Worm (Caenorhabditis elegans): ENCODE measurements around the gene acn-1.

Gene acn-1

DNA sequence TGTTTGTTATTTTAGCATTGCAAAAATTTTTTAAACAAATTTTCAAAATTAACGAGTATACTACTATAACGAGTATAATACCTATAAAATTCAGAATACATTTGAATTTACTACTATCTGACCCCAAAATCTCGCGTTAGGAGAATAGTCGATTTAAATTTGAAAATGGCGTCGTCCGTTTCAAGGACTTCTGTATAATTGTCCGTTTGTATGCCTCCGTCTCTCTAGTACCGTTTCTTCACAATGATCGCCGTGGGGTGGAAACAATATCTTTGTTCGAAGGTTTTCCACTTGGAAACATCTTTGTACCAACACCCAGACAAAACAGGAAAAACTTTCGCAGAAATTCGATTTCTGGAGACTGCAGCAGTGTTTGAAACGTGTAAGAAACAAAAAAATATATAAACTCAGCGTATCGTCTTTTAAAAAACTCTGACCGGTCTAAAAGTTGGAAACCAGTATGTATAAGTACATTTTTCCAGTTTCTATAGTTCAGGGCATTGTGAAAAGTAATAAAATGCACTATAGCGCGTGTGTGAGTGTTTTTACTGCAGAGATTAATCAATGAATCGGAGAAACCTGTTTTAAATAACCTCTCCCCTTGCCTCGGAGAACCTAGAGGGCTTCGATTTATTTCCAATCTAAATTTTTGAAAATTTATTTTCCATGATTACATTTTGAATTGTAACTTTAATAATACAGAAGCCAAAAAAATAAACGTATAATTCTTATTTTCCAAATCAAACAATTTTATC is 41.0 kb upstream of the acn-1 start (continued):
- TF ChIP-seq ceh-88 (GFP tag; IDR thresholded peaks at IDR 0.05) (no peak), tlp-1 (tag; optimal IDR thresholded peaks at IDR 0.05) (no peak), nhr-11 (tag; optimal IDR thresholded peaks at IDR 0.05) (no peak), dsc-1 (tag; optimal IDR thresholded peaks at IDR 0.05) (peak; percentile 63), jun-1 (tag; optimal IDR thresholded peaks at IDR 0.05) (no peak), F16B12.6 (tag; optimal IDR thresholded peaks at IDR 0.05) (no peak), C16A3.4 (tag; optimal IDR thresholded peaks at IDR 0.05) (peak; percentile 22), sox-4 (tag; optimal IDR thresholded peaks at IDR 0.05) (no peak), nhr-71 (tag; optimal IDR thresholded peaks at IDR 0.05) (peak; percentile 5), ceh-8 (GFP tag; optimal IDR thresholded peaks at IDR 0.05) (no peak), C34B4.2 (tag; optimal IDR thresholded peaks at IDR 0.05) (no peak), tbx-2 (tag; optimal IDR thresholded peaks at IDR 0.05) (no peak), hpl-2 (GFP tag; optimal IDR thresholded peaks at IDR 0.05) (no peak), nhr-19 (GFP tag; conservative IDR thresholded peaks at IDR 0.05) (no peak), mep-1 (tag; optimal IDR thresholded peaks at IDR 0.05) (peak; percentile 54)

DNA sequence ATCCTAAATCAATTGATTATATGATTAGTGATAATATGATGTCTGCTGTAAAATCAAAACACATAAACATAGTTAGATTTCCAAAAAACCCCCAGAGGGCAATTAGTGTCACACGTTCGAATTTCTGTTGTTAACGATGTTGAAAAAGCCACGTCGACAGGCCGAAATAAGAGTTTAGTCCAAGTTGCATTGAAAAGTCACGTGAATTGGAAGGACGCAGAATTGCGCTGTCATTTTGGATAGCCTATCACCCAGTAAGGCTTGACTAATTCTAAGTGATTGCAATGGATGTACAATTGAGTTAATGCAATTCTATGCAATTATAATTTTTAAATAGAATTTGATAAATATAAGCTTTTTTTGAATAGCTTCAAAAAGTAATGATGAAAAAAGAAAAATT is 38.7 kb upstream of the acn-1 start:
- TF ChIP-seq mdl-1 (tag; optimal IDR thresholded peaks at IDR 0.05) (peak in 1 of 2 experiments; percentile 15), mep-1 (tag; optimal IDR thresholded peaks at IDR 0.05) (no peak), unc-130 (tag; optimal IDR thresholded peaks at IDR 0.05) (peak; percentile 24), nhr-20 (tag; optimal IDR thresholded peaks at IDR 0.05) (peak; percentile 80), grh-1 (GFP tag; IDR thresholded peaks at IDR 0.05) (0 out of 2 replicates have a peak, but pooled peaks have one; percentile 15), nhr-19 (GFP tag; conservative IDR thresholded peaks at IDR 0.05) (peak; percentile 19), ceh-82 (tag; optimal IDR thresholded peaks at IDR 0.05) (no peak), egl-13 (tag; optimal IDR thresholded peaks at IDR 0.05) (no peak), lin-14 (GFP tag; optimal IDR thresholded peaks at IDR 0.05) (peak; percentile 48), elt-3 (tag; optimal IDR thresholded peaks at IDR 0.05) (peak in 2 of 6 experiments; percentile 14 to 83), elt-2 (tag; optimal IDR thresholded peaks at IDR 0.05) (no peak), tbx-2 (tag; optimal IDR thresholded peaks at IDR 0.05) (peak; percentile 19), nhr-85 (tag) (peak; percentile 87), aly-2 (tag; optimal IDR thresholded peaks at IDR 0.05) (no peak), nhr-71 (tag; optimal IDR thresholded peaks at IDR 0.05) (peak; percentile 39), nhr-90 (tag; optimal IDR thresholded peaks at IDR 0.05; ENCODE audit: poor library complexity) (peak; percentile 9), blmp-1 (tag; optimal IDR thresholded peaks at IDR 0.05) (peak; percentile 45), nhr-28 (tag; optimal IDR thresholded peaks at IDR 0.05) (no peak), pag-3 (tag; optimal IDR thresholded peaks at IDR 0.05; ENCODE audit: borderline replicate concordance, insufficient read depth) (no peak), C04F5.9 (tag; optimal IDR thresholded peaks at IDR 0.05) (no peak), Y116A8C.19 (tag; optimal IDR thresholded peaks at IDR 0.05; ENCODE audit: borderline replicate concordance) (no peak), dpl-1 (GFP tag; optimal IDR thresholded peaks at IDR 0.05) (no peak), hlh-4 (tag; optimal IDR thresholded peaks at IDR 0.05) (no peak), swsn-7 (tag; optimal IDR thresholded peaks at IDR 0.05) (no peak), nhr-12 (tag; optimal IDR thresholded peaks at IDR 0.05) (no peak), snu-23 (GFP tag; optimal IDR thresholded peaks at IDR 0.05) (peak; percentile 50), ztf-11 (tag; optimal IDR thresholded peaks at IDR 0.05) (no peak), nhr-237 (tag; optimal IDR thresholded peaks at IDR 0.05) (no peak), dsc-1 (tag; optimal IDR thresholded peaks at IDR 0.05) (no peak)

- TF ChIP-seq lin-15B (tag; optimal IDR thresholded peaks at IDR 0.05) (no peak), efl-3 (GFP tag; optimal IDR thresholded peaks at IDR 0.05) (no peak), nhr-85 (tag) (no peak), C04F5.9 (tag; optimal IDR thresholded peaks at IDR 0.05) (no peak), nhr-76 (tag; optimal IDR thresholded peaks at IDR 0.05) (no peak), swsn-7 (tag; optimal IDR thresholded peaks at IDR 0.05) (no peak), Y116A8C.19 (tag; optimal IDR thresholded peaks at IDR 0.05; ENCODE audit: borderline replicate concordance) (no peak), nhr-237 (tag; optimal IDR thresholded peaks at IDR 0.05) (no peak), ces-1 (GFP tag; optimal IDR thresholded peaks at IDR 0.05) (no peak), nhr-28 (tag; optimal IDR thresholded peaks at IDR 0.05) (no peak), dsc-1 (tag; optimal IDR thresholded peaks at IDR 0.05) (no peak), sptf-1 (tag; optimal IDR thresholded peaks at IDR 0.05) (no peak), C34B4.2 (tag; optimal IDR thresholded peaks at IDR 0.05) (no peak)
Measured at ce11 chrX:5133980-5134379, 37.1 kb upstream of the acn-1 start, which contains the start of gene tbc-7. Gene tbc-7 (plus strand): TSS chrX:5134280.

Data from whole organism, L1 larva.